Worm (Caenorhabditis elegans) whole organism, L4/young adult: ENCODE data around the gene E02C12.12.

ENCODE experiments used
- W03F9.2 ChIP-seq: fragments of 150-350 bp; optimal IDR thresholded peaks from 2 replicates; lab custom pipeline; 2014; ENCODE audit warnings: missing biosample characterization, missing genetic modification characterization
- dao-5 ChIP-seq: sonication (generic microtip); optimal IDR thresholded peaks from 2 replicates; lab custom pipeline; 2016; ENCODE audit warnings: missing genotype, missing genetic modification characterization, moderate library complexity, missing compliant biosample characterization
- him-1 ChIP-seq: sonication (generic microtip); optimal IDR thresholded peaks from 2 replicates; lab custom pipeline; 2016; ENCODE audit warnings: missing genotype, missing genetic modification reagents, missing genetic modification characterization, missing compliant biosample characterization

- TF ChIP-seq him-1 (no peak), dao-5 (tag; lab: Kevin White, UChicago) (no peak), W03F9.2 (tag; lab: Kevin White, UChicago) (no peak)
Observed at ce11 chrV:9342965-9343628, 39.0 kb downstream of the E02C12.12 start.
